Worm (Caenorhabditis elegans): ENCODE data around the gene nrf-5.

ce11 chrV:13799190-13799589, 28.9 kb upstream of the nrf-5 start:
- no peak for TF ChIP-seq ref-2 (tag; optimal IDR thresholded peaks at IDR 0.05)
- TF ChIP-seq ama-1 (optimal IDR thresholded peaks at IDR 0.05), result no peak
- no peak for TF ChIP-seq tbx-7 (tag; optimal IDR thresholded peaks at IDR 0.05)
- TF ChIP-seq hlh-13 (GFP tag; optimal IDR thresholded peaks at IDR 0.05), result no peak
- no peak for TF ChIP-seq unc-3 (GFP tag; conservative IDR thresholded peaks at IDR 0.05)
- TF ChIP-seq unc-3 (tag; optimal IDR thresholded peaks at IDR 0.05), result no peak
- no peak for TF ChIP-seq K02D7.2 (tag; optimal IDR thresholded peaks at IDR 0.05)
- no peak for TF ChIP-seq hlh-6 (tag; optimal IDR thresholded peaks at IDR 0.05)
